Fruit fly (Drosophila melanogaster): ENCODE measurements around the gene TyrR.

DNA sequence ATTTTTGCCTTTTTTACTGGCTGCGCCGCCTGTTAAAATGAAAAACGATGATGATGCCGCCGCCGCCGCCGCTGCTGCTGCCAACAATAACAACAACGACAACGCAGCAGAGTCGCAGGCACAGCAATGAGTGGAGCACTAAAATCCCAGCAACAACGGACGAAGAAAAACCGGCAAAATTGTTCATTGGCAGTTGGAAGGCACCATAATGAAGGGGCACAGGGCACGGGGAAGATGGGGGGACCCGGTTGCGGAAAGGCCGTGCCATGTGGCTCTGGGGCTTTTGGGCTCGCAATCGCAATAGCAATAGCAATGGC, 58.5 kb downstream of the TyrR start:
- TF ChIP-seq CG11247 (GFP tag; IDR thresholded peaks at IDR 0.05) (no peak), Sry-δ (GFP tag; optimal IDR thresholded peaks at IDR 0.05) (no peak)

All from whole organism, embryonic.